Worm (Caenorhabditis elegans) whole organism, late embryonic: Measurements from ENCODE around the gene C27F2.6.

Experiments
- T23F11.4 ChIP-seq: fragments of 200-800 bp; sonication (Bioruptor generic); optimal IDR thresholded peaks from 2 replicates; lab custom pipeline; 2018; ENCODE audit warnings: mild to moderate bottlenecking, missing genetic modification characterization, missing compliant biosample characterization
- fkh-10 ChIP-seq: fragments of 150-350 bp; optimal IDR thresholded peaks from 2 replicates; lab custom pipeline; 2014; ENCODE audit warnings: missing biosample characterization, missing genetic modification reagents, missing genetic modification characterization

- no peak for TF ChIP-seq fkh-10 (GFP tag; lab: Kevin White, UChicago)
- peak; percentile 32 for TF ChIP-seq T23F11.4 (GFP tag; lab: Kevin White, UChicago)
Observed at ce11 chrIII:4947352-4947751, 32.9 kb downstream of the C27F2.6 start.
